Worm (Caenorhabditis elegans) whole organism, L1 larva: ENCODE data around the gene smg-7.

Experiments used
- ceh-82 ChIP-seq, 3 experiments: fragments of 150-350 bp in 1 of 3; sonication (generic microtip) in 2 of 3; optimal IDR thresholded peaks; 2 replicates each; lab custom pipeline; 2014 to 2017; ENCODE audit warnings: missing biosample characterization in 3 of 3, missing genetic modification characterization in 3 of 3
- lin-13 ChIP-seq: fragments of 150-350 bp; optimal IDR thresholded peaks from 2 replicates; lab custom pipeline; 2014; ENCODE audit warnings: missing biosample characterization, missing genetic modification reagents, missing genetic modification characterization
- lsy-2 ChIP-seq, 2 experiments: fragments of 150-350 bp; optimal IDR thresholded peaks; 2 replicates each; lab custom pipeline; 2014; ENCODE audit warnings: missing biosample characterization in 2 of 2, missing genetic modification characterization in 2 of 2
- nhr-28 ChIP-seq: fragments of 150-350 bp; optimal IDR thresholded peaks from 2 replicates; lab custom pipeline; 2014; ENCODE audit warnings: missing biosample characterization, missing genetic modification characterization
- nhr-76 ChIP-seq: sonication (generic microtip); optimal IDR thresholded peaks from 2 replicates; lab custom pipeline; 2017; ENCODE audit warnings: missing biosample characterization, missing genetic modification characterization
- pqm-1 ChIP-seq: sonication (generic microtip); optimal IDR thresholded peaks from 3 replicates; lab custom pipeline; 2017; ENCODE audit warnings: missing biosample characterization, missing genetic modification characterization
- unc-62 ChIP-seq: fragments of 150-350 bp; optimal IDR thresholded peaks from 2 replicates; lab custom pipeline; 2014; ENCODE audit warnings: missing biosample characterization, missing genetic modification reagents, missing genetic modification characterization
- zip-4 ChIP-seq: fragments of 200-800 bp; sonication (Bioruptor generic); optimal IDR thresholded peaks from 2 replicates; lab custom pipeline; 2018; ENCODE audit warnings: mild to moderate bottlenecking, missing genetic modification characterization, moderate library complexity, missing compliant biosample characterization
- ztf-11 ChIP-seq, 2 experiments: sonication (generic microtip); optimal IDR thresholded peaks; 2 replicates each; lab custom pipeline; 2016 to 2017; ENCODE audit warnings: missing genetic modification characterization in 2 of 2, missing biosample characterization in 1 of 2, missing compliant biosample characterization in 1 of 2

DNA sequence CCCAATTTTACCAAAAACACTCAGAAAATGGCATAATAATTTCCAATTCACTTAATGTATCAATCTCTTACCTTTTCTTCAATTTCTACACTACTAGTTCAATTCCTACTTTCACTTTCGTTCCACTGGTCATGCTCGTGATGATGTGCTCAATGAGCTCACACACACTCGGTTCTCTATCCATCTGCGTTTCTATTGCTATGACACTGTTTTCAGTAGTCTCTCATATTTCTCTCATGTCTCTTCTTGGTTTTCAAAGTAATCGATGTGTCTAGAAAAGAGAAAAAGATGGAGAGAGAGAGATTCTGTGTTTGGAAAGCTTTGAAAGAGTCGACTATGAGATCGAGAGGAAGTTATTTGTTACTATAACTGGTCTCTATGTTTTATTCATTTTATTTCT is 25.0 kb upstream of the smg-7 start:
- peak; percentile 59 to 74 for TF ChIP-seq lsy-2 (tag; optimal IDR thresholded peaks at IDR 0.05; lab: Kevin White, UChicago)
- TF ChIP-seq lin-13: no peak
- no peak for TF ChIP-seq nhr-76 (tag; lab: Kevin White, UChicago)
- TF ChIP-seq unc-62 (GFP tag; lab: Kevin White, UChicago): no peak
- TF ChIP-seq ztf-11 (tag; optimal IDR thresholded peaks at IDR 0.05; lab: Kevin White, UChicago): no peak
- peak; percentile 18 to 75 (median 41) for TF ChIP-seq ceh-82 (tag; optimal IDR thresholded peaks at IDR 0.05; lab: Kevin White, UChicago)
- TF ChIP-seq pqm-1: no peak
- no peak for TF ChIP-seq nhr-28
- TF ChIP-seq zip-4 (GFP tag; lab: Kevin White, UChicago): no peak
